Worm (Caenorhabditis elegans): ENCODE data around the gene C49C3.7.

DNA sequence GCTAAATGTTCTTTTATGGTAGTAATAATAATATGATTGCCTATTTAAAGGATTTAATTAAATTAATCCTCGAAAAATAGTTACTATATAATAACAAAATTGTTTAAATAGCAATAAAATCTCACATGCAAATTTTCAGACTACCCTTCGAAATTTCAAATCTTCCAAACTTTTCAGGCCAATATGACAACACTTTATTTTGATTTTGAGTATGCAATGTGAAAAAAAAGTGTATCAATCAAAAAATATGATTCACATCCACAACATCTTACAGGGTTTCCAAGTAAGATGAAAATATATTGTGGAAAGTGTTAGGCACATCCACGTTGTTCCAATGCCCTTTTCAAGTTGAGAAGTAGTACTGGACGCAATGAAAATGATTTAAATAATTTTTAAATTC, 20.5 kb upstream of the C49C3.7 start, which contains the start of gene snf-9:
- TF ChIP-seq blmp-1 (tag; optimal IDR thresholded peaks at IDR 0.05): no peak
- TF ChIP-seq nhr-237 (tag; optimal IDR thresholded peaks at IDR 0.05): no peak
- no peak for TF ChIP-seq pha-4 (tag; optimal IDR thresholded peaks at IDR 0.05)
- TF ChIP-seq M03D4.4 (tag; optimal IDR thresholded peaks at IDR 0.05): no peak
- TF ChIP-seq lsy-2 (tag; optimal IDR thresholded peaks at IDR 0.05): no peak
- no peak for TF ChIP-seq unc-120 (tag; optimal IDR thresholded peaks at IDR 0.05; ENCODE audit: poor library complexity, severe bottlenecking)

Data from whole organism, mixed stage, embryonic.